Worm (Caenorhabditis elegans): ENCODE data around the gene T02B11.9.
"Not testable (repeated sequence)": the region's sequence is repeated elsewhere in the genome, so short reads cannot be mapped to it uniquely, and the experiment has no call there.

T02B11.9 gene

ce11 chrV:879171-879570 lies 3.1 kb downstream of the T02B11.9 start, which contains the start of gene srg-53:
TSS of gene srg-53 (plus strand) at chrV:879471.
- TF ChIP-seq arid-1 (GFP tag; conservative IDR thresholded peaks at IDR 0.05) (no peak), dpl-1 (GFP tag; optimal IDR thresholded peaks at IDR 0.05) (no peak), mdl-1 (tag; optimal IDR thresholded peaks at IDR 0.05) (no peak), ceh-20 (GFP tag; IDR thresholded peaks at IDR 0.05) (no peak), ZK337.2 (GFP tag; IDR thresholded peaks at IDR 0.05) (no peak), unc-130 (GFP tag; optimal IDR thresholded peaks at IDR 0.05) (no peak), Y75B8A.6 (GFP tag; IDR thresholded peaks at IDR 0.05) (no peak), nhr-77 (tag; optimal IDR thresholded peaks at IDR 0.05) (no peak), ztf-11 (tag; optimal IDR thresholded peaks at IDR 0.05) (no peak), mdt-29 (GFP tag; IDR thresholded peaks at IDR 0.05) (no peak), saeg-2 (GFP tag; IDR thresholded peaks at IDR 0.05) (no peak), zfp-3 (GFP tag; conservative IDR thresholded peaks at IDR 0.05) (no peak), D1046.2 (GFP tag; IDR thresholded peaks at IDR 0.05) (no peak), nhr-11 (tag; optimal IDR thresholded peaks at IDR 0.05) (no peak), dmd-9 (GFP tag; IDR thresholded peaks at IDR 0.05) (no peak)

ce11 chrV:884324-884723 lies 8.3 kb downstream of the T02B11.9 start, which contains the start of gene srj-38:
TSS of gene srj-38 (minus strand) at chrV:884424.
- no peak for TF ChIP-seq nhr-6 (tag; optimal IDR thresholded peaks at IDR 0.05)
- no peak for TF ChIP-seq hif-1 (tag; optimal IDR thresholded peaks at IDR 0.05)
- no peak for TF ChIP-seq pqm-1 (tag; optimal IDR thresholded peaks at IDR 0.05)
- no peak for TF ChIP-seq fkh-10 (GFP tag; optimal IDR thresholded peaks at IDR 0.05)
- no peak for TF ChIP-seq Y105C5A.15 (GFP tag; IDR thresholded peaks at IDR 0.05)
- no peak for TF ChIP-seq unc-39 (tag; optimal IDR thresholded peaks at IDR 0.05)
- TF ChIP-seq ZK337.2 (GFP tag; IDR thresholded peaks at IDR 0.05), result no peak
- TF ChIP-seq daf-8 (GFP tag; IDR thresholded peaks at IDR 0.05), result no peak
- no peak for TF ChIP-seq lin-13 (GFP tag; optimal IDR thresholded peaks at IDR 0.05)
- TF ChIP-seq ZK546.5 (tag; optimal IDR thresholded peaks at IDR 0.05), result no peak
- no peak for TF ChIP-seq dmd-9 (GFP tag; IDR thresholded peaks at IDR 0.05)
- no peak for TF ChIP-seq hmg-1.1 (GFP tag; IDR thresholded peaks at IDR 0.05)

- TF ChIP-seq mdl-1 (tag; optimal IDR thresholded peaks at IDR 0.05), result no peak
- no peak for TF ChIP-seq lin-1 (GFP tag; IDR thresholded peaks at IDR 0.05)
- TF ChIP-seq D1046.2 (GFP tag; IDR thresholded peaks at IDR 0.05), result no peak
- TF ChIP-seq rbr-2 (tag; optimal IDR thresholded peaks at IDR 0.05), result no peak
- no peak for TF ChIP-seq zfp-2 (tag; optimal IDR thresholded peaks at IDR 0.05)
- TF ChIP-seq hif-1 (tag; optimal IDR thresholded peaks at IDR 0.05), result no peak
- no peak for TF ChIP-seq F10B5.3 (tag; optimal IDR thresholded peaks at IDR 0.05)
- no peak for TF ChIP-seq R02D3.7 (tag; optimal IDR thresholded peaks at IDR 0.05)
- TF ChIP-seq ctbp-1 (GFP tag; IDR thresholded peaks at IDR 0.05), result no peak
These were observed 13.2 kb downstream of the T02B11.9 start, which contains the start of gene T02B11.6 for ce11 chrV:889216-889615. TSS of gene T02B11.6 (minus strand) at chrV:889316.

- TF ChIP-seq lim-7 (GFP tag; IDR thresholded peaks at IDR 0.05) (no peak), nhr-41 (GFP tag; IDR thresholded peaks at IDR 0.05) (no peak), rbr-2 (tag; optimal IDR thresholded peaks at IDR 0.05) (no peak), gei-8 (GFP tag; optimal IDR thresholded peaks at IDR 0.05) (no peak), nhr-6 (tag; optimal IDR thresholded peaks at IDR 0.05) (no peak)
These were observed 14.4 kb downstream of the T02B11.9 start, which contains the start of gene srlf-21 for ce11 chrV:890423-890822. TSS of gene srlf-21 (minus strand) at chrV:890523.

- not testable (repeated sequence) for TF ChIP-seq hmg-1.1 (GFP tag; IDR thresholded peaks at IDR 0.05); dpl-1 (GFP tag; optimal IDR thresholded peaks at IDR 0.05); lin-1 (GFP tag; IDR thresholded peaks at IDR 0.05)
These were observed 14.8 kb downstream of the T02B11.9 start, which contains the start of gene srlf-22 for ce11 chrV:890835-891234. TSS of gene srlf-22 (plus strand) at chrV:891135.
